Fruit fly (Drosophila melanogaster): ENCODE results near the gene dimm.

The dimm gene

dm6 chr2L:21310427-21311199 lies 20.9 kb upstream of the dimm start, which contains the start of gene crc:
TSS of gene crc (plus strand) at chr2L:21310866.
- TF ChIP-seq br (GFP tag; optimal IDR thresholded peaks at IDR 0.05) (peak; percentile 21), ey (GFP tag; optimal IDR thresholded peaks at IDR 0.05) (no peak), Vsx2 (GFP tag; optimal IDR thresholded peaks at IDR 0.05; ENCODE audit: partially characterized antibody) (no peak), dmrt93B (GFP tag; optimal IDR thresholded peaks at IDR 0.05) (no peak), Mio (GFP tag; optimal IDR thresholded peaks at IDR 0.05) (no peak), Jra (GFP tag; optimal IDR thresholded peaks at IDR 0.05) (no peak), h (GFP tag; optimal IDR thresholded peaks at IDR 0.05) (no peak), usp (GFP tag; optimal IDR thresholded peaks at IDR 0.05) (no peak), sv (GFP tag; optimal IDR thresholded peaks at IDR 0.05) (peak; percentile 46), HLH106 (tag; optimal IDR thresholded peaks at IDR 0.05) (peak; percentile 39), Dfd (GFP tag; optimal IDR thresholded peaks at IDR 0.05) (no peak), tai (GFP tag; optimal IDR thresholded peaks at IDR 0.05) (peak; percentile 50), Dif (GFP tag; optimal IDR thresholded peaks at IDR 0.05; ENCODE audit: partially characterized antibody) (no peak), Hr83 (GFP tag; optimal IDR thresholded peaks at IDR 0.05; ENCODE audit: poor library complexity, severe bottlenecking) (no peak), lola (GFP tag; optimal IDR thresholded peaks at IDR 0.05) (no peak), CG32264 (GFP tag; optimal IDR thresholded peaks at IDR 0.05) (no peak), OdsH (GFP tag; optimal IDR thresholded peaks at IDR 0.05) (no peak), sage (GFP tag; optimal IDR thresholded peaks at IDR 0.05) (no peak), woc (GFP tag; optimal IDR thresholded peaks at IDR 0.05) (peak; percentile 53), Abd-B (GFP tag; optimal IDR thresholded peaks at IDR 0.05) (no peak), psq (GFP tag; optimal IDR thresholded peaks at IDR 0.05) (no peak), Sp1 (GFP tag; optimal IDR thresholded peaks at IDR 0.05) (no peak), Hnf4 (GFP tag; optimal IDR thresholded peaks at IDR 0.05) (peak; percentile 36), dl (GFP tag; optimal IDR thresholded peaks at IDR 0.05; ENCODE audit: insufficient read depth in 1 of 2, partially characterized antibody in 2 of 2) (no peak), rgr (GFP tag; optimal IDR thresholded peaks at IDR 0.05) (peak; percentile 16), Myc (optimal IDR thresholded peaks at IDR 0.05) (no peak), foxo (GFP tag; optimal IDR thresholded peaks at IDR 0.05) (peak in 1 of 2 experiments; percentile 47), Hr78 (GFP tag; optimal IDR thresholded peaks at IDR 0.05) (no peak), N (GFP tag; optimal IDR thresholded peaks at IDR 0.05) (peak; percentile 7), brk (GFP tag; optimal IDR thresholded peaks at IDR 0.05) (peak; percentile 41), Rel (GFP tag; optimal IDR thresholded peaks at IDR 0.05) (no peak), Rel (tag; optimal IDR thresholded peaks at IDR 0.05) (peak; percentile 12), CrebA (GFP tag; optimal IDR thresholded peaks at IDR 0.05; ENCODE audit: borderline replicate concordance) (peak; percentile 87), GATAd (GFP tag; optimal IDR thresholded peaks at IDR 0.05) (no peak), pan (optimal IDR thresholded peaks at IDR 0.05) (no peak), dsf (GFP tag; optimal IDR thresholded peaks at IDR 0.05; ENCODE audit: borderline replicate concordance) (no peak), CG9705 (GFP tag; optimal IDR thresholded peaks at IDR 0.05) (no peak), jim (GFP tag; optimal IDR thresholded peaks at IDR 0.05) (no peak), fru (GFP tag; optimal IDR thresholded peaks at IDR 0.05) (no peak)

dm6 chr2L:21311200-21311689 lies 20.3 kb upstream of the dimm start:
- TF ChIP-seq dl (GFP tag; optimal IDR thresholded peaks at IDR 0.05; ENCODE audit: insufficient read depth in 1 of 2, partially characterized antibody in 2 of 2) (no peak), foxo (GFP tag; optimal IDR thresholded peaks at IDR 0.05) (no peak), GATAd (GFP tag; optimal IDR thresholded peaks at IDR 0.05) (no peak), CG9705 (GFP tag; optimal IDR thresholded peaks at IDR 0.05) (no peak), tai (GFP tag; optimal IDR thresholded peaks at IDR 0.05) (no peak), fru (GFP tag; optimal IDR thresholded peaks at IDR 0.05) (no peak), Sp1 (GFP tag; optimal IDR thresholded peaks at IDR 0.05) (no peak), lola (GFP tag; optimal IDR thresholded peaks at IDR 0.05) (no peak), pan (optimal IDR thresholded peaks at IDR 0.05) (no peak), Dfd (GFP tag; optimal IDR thresholded peaks at IDR 0.05) (no peak), Vsx2 (GFP tag; optimal IDR thresholded peaks at IDR 0.05; ENCODE audit: partially characterized antibody) (no peak), sv (GFP tag; optimal IDR thresholded peaks at IDR 0.05) (no peak), Dif (GFP tag; optimal IDR thresholded peaks at IDR 0.05; ENCODE audit: partially characterized antibody) (no peak), Jra (GFP tag; optimal IDR thresholded peaks at IDR 0.05) (no peak), CrebA (GFP tag; optimal IDR thresholded peaks at IDR 0.05; ENCODE audit: borderline replicate concordance) (no peak), brk (GFP tag; optimal IDR thresholded peaks at IDR 0.05) (no peak), HLH106 (tag; optimal IDR thresholded peaks at IDR 0.05) (no peak)
